Fruit fly (Drosophila melanogaster) whole organism, embryonic: ENCODE data around the gene CG1213.

Experiments
- CG10209 ChIP-seq: fragments of 200-800 bp; sonication (Bioruptor generic); optimal IDR thresholded peaks from 3 replicates; lab custom pipeline; 2017; ENCODE audit warnings: missing biosample characterization, mild to moderate bottlenecking, missing genetic modification characterization, missing genetic modification reagents
- CG12744 ChIP-seq: fragments of 200-800 bp; sonication (Bioruptor generic); optimal IDR thresholded peaks from 2 replicates; lab custom pipeline; 2016; ENCODE audit warnings: missing biosample characterization, missing genetic modification characterization
- CG13424 ChIP-seq: fragments of 200-800 bp; sonication (Bioruptor generic); optimal IDR thresholded peaks from 2 replicates; lab custom pipeline; 2019; ENCODE audit warnings: missing biosample characterization, mild to moderate bottlenecking, missing genetic modification characterization, moderate library complexity
- CG17612 ChIP-seq: fragments of 200-800 bp; sonication (Bioruptor generic); IDR thresholded peaks from 2 replicates; pipeline ENCODE4 v1.3.6; 2022; ENCODE audit warnings: missing biosample characterization, missing genetic modification characterization
- CG2120 ChIP-seq: fragments of 200-800 bp; sonication (Bioruptor generic); optimal IDR thresholded peaks from 3 replicates; lab custom pipeline; 2016; ENCODE audit warnings: missing biosample characterization, missing genetic modification characterization
- CG30403 ChIP-seq: fragments of 200-800 bp; sonication (Bioruptor generic); optimal IDR thresholded peaks from 3 replicates; lab custom pipeline; 2016; ENCODE audit warnings: missing biosample characterization, missing genetic modification characterization
- CG33557 ChIP-seq: fragments of 200-800 bp; sonication (Bioruptor generic); optimal IDR thresholded peaks from 2 replicates; lab custom pipeline; 2019; ENCODE audit warnings: missing biosample characterization, mild to moderate bottlenecking, missing genetic modification characterization, moderate library complexity
- CG34376 ChIP-seq: fragments of 200-800 bp; sonication (Bioruptor generic); optimal IDR thresholded peaks from 2 replicates; lab custom pipeline; 2018; ENCODE audit warnings: missing biosample characterization, mild to moderate bottlenecking, missing genetic modification characterization
- CG5245 ChIP-seq: fragments of 200-800 bp; sonication (Bioruptor generic); optimal IDR thresholded peaks from 3 replicates; lab custom pipeline; 2016; ENCODE audit warnings: missing biosample characterization, missing genetic modification characterization
- CG6272 ChIP-seq: fragments of 200-800 bp; sonication (Bioruptor generic); IDR thresholded peaks from 2 replicates; pipeline ENCODE4 v1.3.6; 2022; ENCODE audit warnings: missing biosample characterization, missing genetic modification characterization
- CG6683 ChIP-seq: fragments of 200-800 bp; sonication (Bioruptor generic); optimal IDR thresholded peaks from 2 replicates; lab custom pipeline; 2017; ENCODE audit warnings: missing biosample characterization, mild to moderate bottlenecking, missing genetic modification characterization, missing genetic modification reagents
- CG7839 ChIP-seq: fragments of 200-800 bp; sonication (Bioruptor generic); optimal IDR thresholded peaks from 3 replicates; lab custom pipeline; 2018; ENCODE audit warnings: missing biosample characterization, mild to moderate bottlenecking, missing genetic modification characterization, moderate library complexity
- CG8089 ChIP-seq: fragments of 200-800 bp; sonication (Bioruptor generic); optimal IDR thresholded peaks from 3 replicates; lab custom pipeline; 2016; ENCODE audit warnings: missing biosample characterization, missing genetic modification characterization
- CG8944 ChIP-seq: fragments of 200-800 bp; sonication (Bioruptor generic); optimal IDR thresholded peaks from 3 replicates; lab custom pipeline; 2016; ENCODE audit warnings: missing biosample characterization, missing genetic modification characterization
- D19A ChIP-seq: fragments of 200-800 bp; optimal IDR thresholded peaks from 3 replicates; lab custom pipeline; 2019; ENCODE audit warnings: missing biosample characterization, mild to moderate bottlenecking, missing genetic modification characterization, moderate library complexity
- Dad ChIP-seq: fragments of 200-800 bp; sonication (Bioruptor generic); optimal IDR thresholded peaks from 3 replicates; lab custom pipeline; 2016; ENCODE audit warnings: missing biosample characterization, missing genetic modification characterization
- Dbx ChIP-seq: fragments of 200-800 bp; sonication (Bioruptor generic); IDR thresholded peaks from 3 replicates; pipeline ENCODE4 v1.3.6; 2022; ENCODE audit warnings: missing biosample characterization, missing genetic modification characterization
- Dek ChIP-seq: fragments of 200-800 bp; sonication (Bioruptor generic); optimal IDR thresholded peaks from 3 replicates; lab custom pipeline; 2019; ENCODE audit warnings: missing biosample characterization, mild to moderate bottlenecking, missing genetic modification characterization, moderate library complexity
- Ets65A ChIP-seq: fragments of 200-800 bp; sonication (Bioruptor generic); peaks from one replicate; lab custom pipeline; 2016; ENCODE audit warnings: missing biosample characterization, missing genetic modification characterization
- HLH4C ChIP-seq: fragments of 200-800 bp; sonication (Bioruptor generic); IDR thresholded peaks from 3 replicates; pipeline ENCODE4 v1.3.6; 2022; ENCODE audit warnings: missing biosample characterization, missing genetic modification characterization; ENCODE audit not compliant: partially characterized antibody
- HLH54F ChIP-seq: fragments of 200-800 bp; sonication (Bioruptor generic); optimal IDR thresholded peaks from 3 replicates; lab custom pipeline; 2016; ENCODE audit warnings: missing biosample characterization, missing genetic modification characterization
- Hmx ChIP-seq: fragments of 200-800 bp; sonication (Bioruptor generic); optimal IDR thresholded peaks from 2 replicates; lab custom pipeline; 2016; ENCODE audit warnings: missing biosample characterization, missing genetic modification characterization
- Hr51 ChIP-seq, 2 experiments: fragments of 200-800 bp; sonication (Bioruptor generic); optimal IDR thresholded peaks; 2 replicates in 1 of 2; 3 replicates in 1 of 2; lab custom pipeline; 2016 to 2018; ENCODE audit warnings: missing biosample characterization in 2 of 2, missing genetic modification characterization in 2 of 2, mild to moderate bottlenecking in 1 of 2, moderate library complexity in 1 of 2
- Hsf ChIP-seq: fragments of 200-800 bp; sonication (Bioruptor generic); optimal IDR thresholded peaks from 3 replicates; lab custom pipeline; 2016; ENCODE audit warnings: missing biosample characterization, missing genetic modification characterization
- MBD-R2 ChIP-seq: fragments of 200-800 bp; sonication (Bioruptor generic); IDR thresholded peaks from 2 replicates; pipeline ENCODE4 v1.3.6; 2022; ENCODE audit warnings: missing biosample characterization, missing genetic modification characterization
- Med ChIP-seq: fragments of 200-800 bp; sonication (Bioruptor generic); peaks from one replicate; lab custom pipeline; 2016; ENCODE audit warnings: missing biosample characterization, missing genetic modification characterization, mild to moderate bottlenecking, inconsistent platforms, moderate library complexity
- Poxn ChIP-seq: fragments of 200-800 bp; sonication (Bioruptor generic); IDR thresholded peaks from 2 replicates; pipeline ENCODE4 v1.3.6; 2022; ENCODE audit warnings: missing biosample characterization, missing genetic modification characterization
- Ravus ChIP-seq: fragments of 200-800 bp; sonication (Bioruptor generic); IDR thresholded peaks from 2 replicates; pipeline ENCODE4 v1.3.6; 2022; ENCODE audit warnings: missing biosample characterization, missing genetic modification characterization
- Rx ChIP-seq: fragments of 200-800 bp; sonication (Bioruptor generic); IDR thresholded peaks from 2 replicates; pipeline ENCODE4 v1.3.6; 2022; ENCODE audit warnings: missing biosample characterization, missing genetic modification characterization
- Sin3A ChIP-seq: fragments of >200 bp; optimal IDR thresholded peaks from 2 replicates; lab custom pipeline; 2018
- Vsx1 ChIP-seq: fragments of 200-800 bp; sonication (Bioruptor generic); optimal IDR thresholded peaks from 2 replicates; lab custom pipeline; 2017; ENCODE audit warnings: missing biosample characterization, mild to moderate bottlenecking, missing genetic modification characterization, missing genetic modification reagents
- abd-A ChIP-seq: fragments of 200-800 bp; sonication (Bioruptor generic); optimal IDR thresholded peaks from 3 replicates; lab custom pipeline; 2019; ENCODE audit warnings: missing biosample characterization, mild to moderate bottlenecking, missing genetic modification characterization, moderate library complexity
- al ChIP-seq: fragments of 200-800 bp; sonication (Bioruptor generic); IDR thresholded peaks from 2 replicates; pipeline ENCODE4 v1.3.6; 2022; ENCODE audit warnings: missing biosample characterization, missing genetic modification characterization
- amos ChIP-seq: fragments of 200-800 bp; sonication (Bioruptor generic); IDR thresholded peaks from 2 replicates; pipeline ENCODE4 v1.3.6; 2022; ENCODE audit warnings: missing biosample characterization, missing genetic modification characterization; ENCODE audit not compliant: partially characterized antibody
- ap ChIP-seq: fragments of 200-800 bp; sonication (Bioruptor generic); IDR thresholded peaks from 2 replicates; pipeline ENCODE4 v1.3.6; 2022; ENCODE audit warnings: missing biosample characterization, missing genetic modification characterization
- ase ChIP-seq: fragments of 200-800 bp; sonication (Bioruptor generic); IDR thresholded peaks from 3 replicates; pipeline ENCODE4 v1.3.6; 2022; ENCODE audit warnings: missing biosample characterization, missing genetic modification characterization
- bowl ChIP-seq: fragments of 200-800 bp; sonication (Bioruptor generic); IDR thresholded peaks from 2 replicates; pipeline ENCODE4 v1.3.6; 2022; ENCODE audit warnings: missing biosample characterization, missing genetic modification characterization
- crc ChIP-seq: fragments of 200-800 bp; sonication (Bioruptor generic); optimal IDR thresholded peaks from 2 replicates; lab custom pipeline; 2016; ENCODE audit warnings: missing biosample characterization, missing genetic modification characterization
- disco-r ChIP-seq: fragments of 200-800 bp; sonication (Bioruptor generic); optimal IDR thresholded peaks from 2 replicates; lab custom pipeline; 2016; ENCODE audit warnings: missing biosample characterization, missing genetic modification characterization
- fd64A ChIP-seq: fragments of 200-800 bp; sonication (Bioruptor generic); optimal IDR thresholded peaks from 3 replicates; lab custom pipeline; 2018; ENCODE audit warnings: missing biosample characterization, mild to moderate bottlenecking, missing genetic modification characterization
- gsb ChIP-seq: fragments of 200-800 bp; sonication (Bioruptor generic); IDR thresholded peaks from 2 replicates; pipeline ENCODE4 v1.3.6; 2022; ENCODE audit warnings: missing biosample characterization, missing genetic modification characterization
- hkb ChIP-seq, 2 experiments: fragments of 200-800 bp in 1 of 2; fragments of >200 bp in 1 of 2; sonication (Bioruptor generic) in 1 of 2; IDR thresholded peaks in 1 of 2; optimal IDR thresholded peaks in 1 of 2; 2 replicates each; pipeline versions ENCODE4 v1.3.6 to Lab custom; 2017 to 2022; ENCODE audit warnings: missing biosample characterization in 1 of 2, missing genetic modification characterization in 1 of 2
- kah ChIP-seq: fragments of 200-800 bp; sonication (Bioruptor generic); optimal IDR thresholded peaks from 2 replicates; lab custom pipeline; 2018; ENCODE audit warnings: missing biosample characterization, mild to moderate bottlenecking, missing genetic modification characterization
- ken ChIP-seq: fragments of 200-800 bp; sonication (Bioruptor generic); IDR thresholded peaks from 3 replicates; pipeline ENCODE4 v1.3.6; 2022; ENCODE audit warnings: missing biosample characterization, missing genetic modification characterization
- maf-S ChIP-seq: fragments of 200-800 bp; sonication (Bioruptor generic); optimal IDR thresholded peaks from 2 replicates; lab custom pipeline; 2016; ENCODE audit warnings: missing biosample characterization, missing genetic modification characterization
- mam ChIP-seq: fragments of 200-800 bp; sonication (Bioruptor generic); optimal IDR thresholded peaks from 3 replicates; lab custom pipeline; 2016; ENCODE audit warnings: missing biosample characterization, missing genetic modification characterization
- pfk ChIP-seq: fragments of 200-800 bp; sonication (Bioruptor generic); optimal IDR thresholded peaks from 2 replicates; lab custom pipeline; 2018; ENCODE audit warnings: missing biosample characterization, mild to moderate bottlenecking, missing genetic modification characterization, moderate library complexity
- pnt ChIP-seq: fragments of 200-800 bp; sonication (Bioruptor generic); optimal IDR thresholded peaks from 3 replicates; lab custom pipeline; 2016; ENCODE audit warnings: missing biosample characterization, missing genetic modification characterization
- sens ChIP-seq: fragments of 200-800 bp; sonication (Bioruptor generic); peaks from one replicate; lab custom pipeline; 2016; ENCODE audit warnings: missing biosample characterization, missing genetic modification characterization
- ssp ChIP-seq: fragments of 200-800 bp; sonication (Bioruptor generic); IDR thresholded peaks from 2 replicates; pipeline ENCODE4 v1.3.6; 2022; ENCODE audit warnings: missing biosample characterization, missing genetic modification characterization
- stwl ChIP-seq: fragments of 200-800 bp; sonication (Bioruptor generic); optimal IDR thresholded peaks from 3 replicates; lab custom pipeline; 2018; ENCODE audit warnings: missing biosample characterization, mild to moderate bottlenecking, missing genetic modification characterization, moderate library complexity
- ttk ChIP-seq: fragments of 200-800 bp; sonication (Bioruptor generic); IDR thresholded peaks from 2 replicates; pipeline ENCODE4 v2.1.2; 2022; ENCODE audit warnings: missing biosample characterization, missing genetic modification characterization
- tx ChIP-seq: fragments of 200-800 bp; sonication (Bioruptor generic); optimal IDR thresholded peaks from 2 replicates; lab custom pipeline; 2016; ENCODE audit warnings: missing biosample characterization, missing genetic modification characterization

Gene CG1213

DNA sequence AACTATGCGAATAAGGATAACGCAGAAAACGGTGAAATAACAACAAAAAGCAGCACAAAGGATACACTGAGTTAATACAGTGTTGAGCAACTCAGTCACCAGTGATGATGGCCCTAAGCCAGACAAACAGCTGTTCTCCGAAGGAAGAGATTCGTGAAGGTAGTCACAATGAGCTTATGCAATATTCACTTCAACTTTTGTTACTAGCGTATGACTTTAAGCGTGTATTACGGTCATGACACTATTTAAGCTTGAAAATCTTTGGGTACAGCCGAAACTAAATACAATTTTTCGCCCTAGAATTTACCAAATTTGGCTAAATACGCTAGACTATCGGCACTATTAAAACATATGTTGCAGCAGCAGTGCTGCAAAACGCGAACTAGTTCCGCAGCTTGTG, 15.2 kb downstream of the CG1213 start, which contains the start of the genes disp and ECSIT (continued):
- TF ChIP-seq Dek: no peak
- peak; percentile 92 for TF ChIP-seq sens (GFP tag; lab: Kevin White, UChicago)
- TF ChIP-seq ase (GFP tag; lab: Robert Waterston, UW): no peak
- no peak for TF ChIP-seq HLH4C (GFP tag; lab: Robert Waterston, UW)
- no peak for TF ChIP-seq abd-A
- no peak for TF ChIP-seq CG6272 (GFP tag; lab: Robert Waterston, UW)
- TF ChIP-seq pnt (GFP tag; lab: Kevin White, UChicago): no peak
- peak; percentile 21 for TF ChIP-seq CG33557 (GFP tag; lab: Kevin White, UChicago)
- TF ChIP-seq pfk (GFP tag; lab: Kevin White, UChicago): no peak
- TF ChIP-seq al (GFP tag; lab: Robert Waterston, UW): no peak
- TF ChIP-seq Hmx (GFP tag; lab: Kevin White, UChicago): no peak
- TF ChIP-seq Dbx (GFP tag; lab: Robert Waterston, UW): no peak; the same call in 2 of the 3 replicates
- TF ChIP-seq Ets65A: peak; percentile 94
- TF ChIP-seq CG7839: no peak
- peak; percentile 32 for TF ChIP-seq mam (GFP tag; lab: Kevin White, UChicago)
- TF ChIP-seq HLH54F (GFP tag; lab: Kevin White, UChicago): peak; percentile 43
- no peak for TF ChIP-seq Ravus
- TF ChIP-seq Dad (GFP tag; lab: Kevin White, UChicago): no peak
- peak; percentile 59 for TF ChIP-seq CG2120
- TF ChIP-seq CG34376 (GFP tag; lab: Kevin White, UChicago): peak; percentile 22
- TF ChIP-seq Hsf (GFP tag; lab: Kevin White, UChicago): peak; percentile 64
- peak; percentile 52 for TF ChIP-seq CG30403 (GFP tag; lab: Kevin White, UChicago)
- no peak for TF ChIP-seq Poxn (GFP tag; lab: Robert Waterston, UW)
- TF ChIP-seq disco-r (GFP tag; lab: Kevin White, UChicago): no peak
- no peak for TF ChIP-seq Hr51 (GFP tag; optimal IDR thresholded peaks at IDR 0.05; lab: Kevin White, UChicago)
- TF ChIP-seq kah (GFP tag; lab: Kevin White, UChicago): no peak
- TF ChIP-seq CG8944: no peak
- peak; percentile 79 for TF ChIP-seq hkb (optimal IDR thresholded peaks at IDR 0.05; lab: Kevin White, UChicago)
- no peak for TF ChIP-seq hkb (GFP tag; IDR thresholded peaks at IDR 0.05; lab: Robert Waterston, UW)
- TF ChIP-seq CG5245 (GFP tag; lab: Kevin White, UChicago): no peak
- no peak for TF ChIP-seq ssp
- TF ChIP-seq CG13424 (tag; lab: Kevin White, UChicago): no peak
- peak; percentile 81 for TF ChIP-seq MBD-R2 (GFP tag; lab: Robert Waterston, UW)
- TF ChIP-seq Med (GFP tag; lab: Kevin White, UChicago): peak; percentile 88
- no peak for TF ChIP-seq ttk
- TF ChIP-seq amos (GFP tag; lab: Robert Waterston, UW): no peak
- TF ChIP-seq D19A: no peak
- no peak for TF ChIP-seq CG12744 (GFP tag; lab: Kevin White, UChicago)
- TF ChIP-seq gsb (GFP tag; lab: Robert Waterston, UW): no peak
- peak; percentile 71 for TF ChIP-seq Sin3A
- no peak for TF ChIP-seq Vsx1
- TF ChIP-seq fd64A (GFP tag; lab: Kevin White, UChicago): no peak
- peak; percentile 53 for TF ChIP-seq stwl
- no peak for TF ChIP-seq bowl (GFP tag; lab: Robert Waterston, UW)
- no peak for TF ChIP-seq ken
- peak; percentile 38 for TF ChIP-seq CG10209
- peak; percentile 15 for TF ChIP-seq maf-S (GFP tag; lab: Kevin White, UChicago)
- no peak for TF ChIP-seq Rx
- no peak for TF ChIP-seq CG6683 (GFP tag; lab: Kevin White, UChicago)
- peak; percentile 16 for TF ChIP-seq tx (GFP tag; lab: Kevin White, UChicago)
- TF ChIP-seq CG17612 (GFP tag; lab: Robert Waterston, UW): no peak
- no peak for TF ChIP-seq crc
- TF ChIP-seq ap (GFP tag; lab: Robert Waterston, UW): no peak
- no peak for TF ChIP-seq CG8089 (GFP tag; lab: Kevin White, UChicago)
